Fruit fly (Drosophila melanogaster) S2 (cell line): ENCODE measurements around the gene CG12071.

Experiments used
- CG8478 ChIP-seq: fragments of >200 bp; optimal IDR thresholded peaks from 2 replicates; lab custom pipeline; 2018
- CTCF ChIP-seq, 2 experiments: fragments of >200 bp; optimal IDR thresholded peaks; 2 replicates each; lab custom pipeline; 2018

dm6 chr3R:30859901-30860560, 20.8 kb downstream of the CG12071 start:
- no peak for TF ChIP-seq CG8478
- no peak for TF ChIP-seq CTCF (optimal IDR thresholded peaks at IDR 0.05; lab: Kevin White, UChicago)
